Worm (Caenorhabditis elegans): ENCODE data around the gene srw-86.

The srw-86 gene

DNA sequence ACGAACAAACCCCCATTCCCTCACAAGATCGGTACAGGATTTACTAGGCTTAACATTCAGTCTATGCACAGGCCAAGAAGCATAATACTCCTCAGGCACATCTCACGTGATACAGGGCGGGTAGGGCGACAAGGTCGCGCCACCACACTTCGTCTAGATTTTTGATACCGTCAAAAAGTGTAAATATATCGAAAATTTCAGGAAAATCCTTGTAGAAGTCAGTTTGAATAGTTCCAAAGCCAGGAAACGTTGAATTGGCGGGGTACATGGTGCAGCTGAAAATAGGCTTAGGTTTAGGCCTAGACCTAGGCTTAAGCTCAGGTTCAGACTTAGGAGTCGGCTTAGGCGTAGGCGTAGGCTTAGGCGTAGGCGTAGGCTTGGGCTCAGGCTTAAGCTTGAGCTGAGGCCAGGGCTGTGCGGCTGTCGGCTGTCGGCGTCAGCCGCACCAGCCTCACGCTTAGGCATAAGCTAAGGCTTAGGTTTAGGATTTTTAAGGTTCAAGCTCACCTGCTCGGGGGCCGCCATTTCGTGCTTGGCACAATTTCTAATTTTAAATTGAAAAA is 29.9 kb upstream of the srw-86 start:
- TF ChIP-seq nhr-19 (GFP tag; conservative IDR thresholded peaks at IDR 0.05) (0 out of 2 replicates have a peak, but pooled peaks have one; percentile 6), C16A3.4 (tag; optimal IDR thresholded peaks at IDR 0.05) (no peak)

DNA sequence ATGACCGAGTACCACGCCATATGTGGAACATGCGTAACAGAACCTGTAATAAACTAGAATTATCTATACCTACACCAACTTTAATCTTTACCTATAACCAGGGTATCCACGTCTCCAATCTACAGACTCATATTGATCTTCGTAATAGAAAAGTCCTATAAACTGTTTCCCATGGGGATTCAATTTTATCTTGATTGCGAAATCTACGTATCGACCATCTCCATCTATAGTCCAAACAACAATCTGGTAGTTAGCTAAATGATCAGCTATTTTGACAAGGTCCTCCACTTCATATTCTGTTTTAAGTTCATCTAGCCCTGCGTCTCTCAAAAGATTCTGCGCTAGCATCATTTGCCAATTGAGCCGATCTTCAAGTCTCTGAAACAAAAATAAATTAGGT is 29.1 kb upstream of the srw-86 start:
- TF ChIP-seq lin-15B (tag; optimal IDR thresholded peaks at IDR 0.05) = no peak
- no peak for TF ChIP-seq unc-130 (tag; optimal IDR thresholded peaks at IDR 0.05)
- no peak for TF ChIP-seq nhr-11 (tag; optimal IDR thresholded peaks at IDR 0.05)
- TF ChIP-seq lin-14 (GFP tag; optimal IDR thresholded peaks at IDR 0.05) = peak; percentile 73
- no peak for TF ChIP-seq efl-3 (GFP tag; optimal IDR thresholded peaks at IDR 0.05)
- TF ChIP-seq nhr-85 (tag) = peak; percentile 95
- no peak for TF ChIP-seq pax-3 (tag; optimal IDR thresholded peaks at IDR 0.05)
- no peak for TF ChIP-seq xbp-1 (tag; optimal IDR thresholded peaks at IDR 0.05)
- no peak for TF ChIP-seq Y116A8C.19 (tag; optimal IDR thresholded peaks at IDR 0.05; ENCODE audit: borderline replicate concordance)
- TF ChIP-seq ces-1 (GFP tag; optimal IDR thresholded peaks at IDR 0.05) = no peak
- TF ChIP-seq elt-3 (tag; optimal IDR thresholded peaks at IDR 0.05) = no peak
- no peak for TF ChIP-seq sup-37 (GFP tag; optimal IDR thresholded peaks at IDR 0.05)
- TF ChIP-seq zag-1 (tag; optimal IDR thresholded peaks at IDR 0.05) = no peak
- TF ChIP-seq elt-2 (tag; optimal IDR thresholded peaks at IDR 0.05) = no peak
- peak; percentile 61 for TF ChIP-seq nhr-20 (tag; optimal IDR thresholded peaks at IDR 0.05)
- TF ChIP-seq mef-2 (tag; optimal IDR thresholded peaks at IDR 0.05) = no peak
- TF ChIP-seq isw-1 (GFP tag; IDR thresholded peaks at IDR 0.05) = no peak
- TF ChIP-seq unc-62 (GFP tag; optimal IDR thresholded peaks at IDR 0.05) = no peak
- no peak for TF ChIP-seq fos-1 (tag; optimal IDR thresholded peaks at IDR 0.05)
- no peak for TF ChIP-seq nhr-77 (tag; optimal IDR thresholded peaks at IDR 0.05)
- no peak for TF ChIP-seq skn-1 (tag; optimal IDR thresholded peaks at IDR 0.05)
- TF ChIP-seq lin-13 (GFP tag; optimal IDR thresholded peaks at IDR 0.05) = no peak
- TF ChIP-seq nhr-90 (tag; optimal IDR thresholded peaks at IDR 0.05; ENCODE audit: poor library complexity) = no peak
- peak; percentile 36 for TF ChIP-seq nhr-71 (tag; optimal IDR thresholded peaks at IDR 0.05)
- peak; percentile 45; the same call in 1 of the 2 replicates for TF ChIP-seq grh-1 (GFP tag; IDR thresholded peaks at IDR 0.05)
- TF ChIP-seq irx-1 (tag; optimal IDR thresholded peaks at IDR 0.05) = no peak
- TF ChIP-seq aly-2 (tag; optimal IDR thresholded peaks at IDR 0.05) = no peak
- no peak for TF ChIP-seq hpl-2 (GFP tag; optimal IDR thresholded peaks at IDR 0.05)
- no peak for TF ChIP-seq aha-1 (tag; optimal IDR thresholded peaks at IDR 0.05)
- TF ChIP-seq nhr-19 (GFP tag; conservative IDR thresholded peaks at IDR 0.05) = peak; percentile 29; the same call in 1 of the 2 replicates
- TF ChIP-seq ceh-90 (tag; optimal IDR thresholded peaks at IDR 0.05) = no peak
- no peak for TF ChIP-seq ceh-63 (GFP tag; optimal IDR thresholded peaks at IDR 0.05)
- TF ChIP-seq F16B12.6 (tag; optimal IDR thresholded peaks at IDR 0.05) = no peak
- no peak for TF ChIP-seq pag-3 (tag; optimal IDR thresholded peaks at IDR 0.05; ENCODE audit: borderline replicate concordance, insufficient read depth)
- peak; percentile 19 for TF ChIP-seq zip-4 (GFP tag; optimal IDR thresholded peaks at IDR 0.05)
- no peak for TF ChIP-seq unc-30 (tag; optimal IDR thresholded peaks at IDR 0.05)
- no peak for TF ChIP-seq efl-1 (optimal IDR thresholded peaks at IDR 0.05)
- no peak for TF ChIP-seq efl-1 (GFP tag; optimal IDR thresholded peaks at IDR 0.05 in 1 of 2)
- no peak for TF ChIP-seq ceh-88 (GFP tag; IDR thresholded peaks at IDR 0.05)
- TF ChIP-seq nhr-84 (tag; optimal IDR thresholded peaks at IDR 0.05) = no peak
- TF ChIP-seq pqm-1 (tag; optimal IDR thresholded peaks at IDR 0.05) = no peak
- peak; percentile 38 for TF ChIP-seq rnt-1 (tag; optimal IDR thresholded peaks at IDR 0.05)
- no peak for TF ChIP-seq hlh-17 (GFP tag; optimal IDR thresholded peaks at IDR 0.05; ENCODE audit: borderline replicate concordance)
- TF ChIP-seq ceh-82 (tag; optimal IDR thresholded peaks at IDR 0.05) = no peak
- no peak for TF ChIP-seq swsn-7 (tag; optimal IDR thresholded peaks at IDR 0.05)
- no peak for TF ChIP-seq hlh-4 (tag; optimal IDR thresholded peaks at IDR 0.05)
- TF ChIP-seq dpl-1 (GFP tag; optimal IDR thresholded peaks at IDR 0.05) = no peak
- no peak for TF ChIP-seq nhr-237 (tag; optimal IDR thresholded peaks at IDR 0.05)
- TF ChIP-seq ztf-11 (tag; optimal IDR thresholded peaks at IDR 0.05) = no peak
- no peak for TF ChIP-seq lin-35 (GFP tag; optimal IDR thresholded peaks at IDR 0.05)
